Worm (Caenorhabditis elegans): ENCODE data around the gene egl-26.

DNA sequence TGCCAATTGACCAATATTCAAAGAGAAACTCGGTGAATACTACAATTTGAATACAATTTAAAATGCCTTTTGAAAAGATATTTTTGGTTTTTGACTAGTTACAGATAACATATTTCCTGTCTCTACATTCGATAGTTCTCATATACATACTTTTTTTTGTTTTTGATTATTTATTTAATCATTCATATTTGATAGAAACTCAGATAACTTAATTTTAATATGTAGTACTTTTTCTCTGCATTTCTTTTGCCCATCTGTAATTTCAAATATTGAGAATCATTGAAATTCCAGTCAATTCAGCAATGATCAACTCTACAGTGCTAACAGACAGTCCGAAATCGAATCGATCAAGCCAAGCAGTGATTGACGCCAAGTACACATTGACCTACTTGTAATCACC is 8.4 kb upstream of the egl-26 start, which contains the start of gene C23H3.2:
- TF ChIP-seq pag-3 (tag; optimal IDR thresholded peaks at IDR 0.05; ENCODE audit: borderline replicate concordance, insufficient read depth) = no peak
- no peak for TF ChIP-seq pqm-1 (tag; optimal IDR thresholded peaks at IDR 0.05)
- TF ChIP-seq nhr-76 (tag; optimal IDR thresholded peaks at IDR 0.05) = no peak
- no peak for TF ChIP-seq ceh-82 (tag; optimal IDR thresholded peaks at IDR 0.05)
- TF ChIP-seq snpc-4 (tag; optimal IDR thresholded peaks at IDR 0.05) = no peak
- TF ChIP-seq unc-62 (GFP tag; optimal IDR thresholded peaks at IDR 0.05) = no peak
- TF ChIP-seq mdl-1 (tag; optimal IDR thresholded peaks at IDR 0.05) = no peak
- TF ChIP-seq lsy-2 (tag; optimal IDR thresholded peaks at IDR 0.05) = no peak
- no peak for TF ChIP-seq egl-27 (tag; optimal IDR thresholded peaks at IDR 0.05)
- no peak for TF ChIP-seq lin-15B (tag; optimal IDR thresholded peaks at IDR 0.05)
- no peak for TF ChIP-seq elt-3 (tag; optimal IDR thresholded peaks at IDR 0.05)
- TF ChIP-seq nhr-47 (tag; optimal IDR thresholded peaks at IDR 0.05) = no peak
- no peak for TF ChIP-seq lin-35 (GFP tag; optimal IDR thresholded peaks at IDR 0.05)

Measured in whole organism, L1 larva.